Fruit fly (Drosophila melanogaster) whole organism, embryonic: ENCODE measurements around the gene ETHR.

Experiments
- Bgb ChIP-seq: fragments of 200-800 bp; sonication (Bioruptor generic); IDR thresholded peaks from 2 replicates; pipeline ENCODE4 v1.3.6; 2022; ENCODE audit warnings: missing biosample characterization, missing genetic modification characterization; ENCODE audit not compliant: partially characterized antibody
- Bteb2 ChIP-seq: fragments of 200-800 bp; sonication (Bioruptor generic); optimal IDR thresholded peaks from 2 replicates; lab custom pipeline; 2016; ENCODE audit warnings: missing biosample characterization, missing genetic modification characterization
- C15 ChIP-seq: fragments of 200-800 bp; sonication (Bioruptor generic); IDR thresholded peaks from 3 replicates; pipeline ENCODE4 v1.3.6; 2022; ENCODE audit warnings: missing biosample characterization, missing genetic modification characterization
- CG1233 ChIP-seq: fragments of 200-800 bp; sonication (Bioruptor generic); optimal IDR thresholded peaks from 4 replicates; lab custom pipeline; 2018; ENCODE audit warnings: missing biosample characterization, mild to moderate bottlenecking, missing genetic modification characterization
- CG12769 ChIP-seq: fragments of 200-800 bp; sonication (Bioruptor generic); optimal IDR thresholded peaks from 2 replicates; lab custom pipeline; 2019; ENCODE audit warnings: missing biosample characterization, mild to moderate bottlenecking, missing genetic modification characterization, moderate library complexity
- CG1832 ChIP-seq: fragments of 200-800 bp; sonication (Bioruptor generic); optimal IDR thresholded peaks from 2 replicates; lab custom pipeline; 2017; ENCODE audit warnings: missing biosample characterization, mild to moderate bottlenecking, missing genetic modification characterization, inconsistent platforms
- CG18599 ChIP-seq: fragments of 200-800 bp; sonication (Bioruptor generic); optimal IDR thresholded peaks from 3 replicates; lab custom pipeline; 2017; ENCODE audit warnings: missing biosample characterization, missing genetic modification characterization, mild to moderate bottlenecking, moderate library complexity, missing genetic modification reagents
- CG34224 ChIP-seq: fragments of 200-800 bp; sonication (Bioruptor generic); IDR thresholded peaks from 3 replicates; pipeline ENCODE4 v1.3.6; 2022; ENCODE audit warnings: missing biosample characterization, missing genetic modification characterization; ENCODE audit not compliant: partially characterized antibody
- CG3847 ChIP-seq: fragments of 200-800 bp; sonication (Bioruptor generic); IDR thresholded peaks from 2 replicates; pipeline ENCODE4 v1.3.6; 2022; ENCODE audit warnings: missing biosample characterization, missing genetic modification characterization
- CG4424 ChIP-seq: fragments of 200-800 bp; sonication (Bioruptor generic); optimal IDR thresholded peaks from 3 replicates; lab custom pipeline; 2016; ENCODE audit warnings: missing biosample characterization, missing genetic modification characterization
- CG6272 ChIP-seq: fragments of 200-800 bp; sonication (Bioruptor generic); IDR thresholded peaks from 2 replicates; pipeline ENCODE4 v1.3.6; 2022; ENCODE audit warnings: missing biosample characterization, missing genetic modification characterization
- CG6654 ChIP-seq: fragments of 200-800 bp; sonication (Bioruptor generic); optimal IDR thresholded peaks from 2 replicates; lab custom pipeline; 2017; ENCODE audit warnings: missing biosample characterization, mild to moderate bottlenecking, missing genetic modification characterization
- CG6854 ChIP-seq: fragments of 200-800 bp; sonication (Bioruptor generic); optimal IDR thresholded peaks from 3 replicates; lab custom pipeline; 2017; ENCODE audit warnings: missing biosample characterization, mild to moderate bottlenecking, missing genetic modification characterization
- CG7745 ChIP-seq: fragments of 200-800 bp; sonication (Bioruptor generic); optimal IDR thresholded peaks from 2 replicates; lab custom pipeline; 2018; ENCODE audit warnings: missing biosample characterization, mild to moderate bottlenecking, missing genetic modification characterization, moderate library complexity
- CG9609 ChIP-seq: fragments of 200-800 bp; sonication (Bioruptor generic); optimal IDR thresholded peaks from 3 replicates; lab custom pipeline; 2016; ENCODE audit warnings: missing biosample characterization, missing genetic modification characterization
- CG9817 ChIP-seq: fragments of 200-800 bp; sonication (Bioruptor generic); optimal IDR thresholded peaks from 2 replicates; lab custom pipeline; 2018; ENCODE audit warnings: missing biosample characterization, mild to moderate bottlenecking, missing genetic modification characterization, moderate library complexity
- Chrac-16 ChIP-seq: fragments of 200-800 bp; sonication (Bioruptor generic); optimal IDR thresholded peaks from 3 replicates; lab custom pipeline; 2016; ENCODE audit warnings: missing biosample characterization, missing genetic modification characterization
- Elba2 ChIP-seq: fragments of 200-800 bp; sonication (Bioruptor generic); optimal IDR thresholded peaks from 3 replicates; lab custom pipeline; 2016; ENCODE audit warnings: missing biosample characterization, missing genetic modification characterization
- Gsc ChIP-seq: fragments of 200-800 bp; sonication (Bioruptor generic); IDR thresholded peaks from 2 replicates; pipeline ENCODE4 v1.3.6; 2022; ENCODE audit warnings: missing biosample characterization, missing genetic modification characterization
- Hr78 ChIP-seq, 2 experiments: fragments of 200-800 bp in 1 of 2; fragments of >200 bp in 1 of 2; sonication (Bioruptor generic) in 1 of 2; optimal IDR thresholded peaks; 2 replicates each; lab custom pipeline; 2017 to 2019; ENCODE audit warnings: missing biosample characterization in 2 of 2, missing genetic modification characterization in 2 of 2, mild to moderate bottlenecking in 1 of 2, moderate library complexity in 1 of 2
- Hsf ChIP-seq: fragments of 200-800 bp; sonication (Bioruptor generic); optimal IDR thresholded peaks from 3 replicates; lab custom pipeline; 2016; ENCODE audit warnings: missing biosample characterization, missing genetic modification characterization
- Lhr ChIP-seq: fragments of 200-800 bp; sonication (Bioruptor generic); optimal IDR thresholded peaks from 3 replicates; lab custom pipeline; 2017; ENCODE audit warnings: mild to moderate bottlenecking, missing biosample characterization, missing genetic modification reagents, missing genetic modification characterization
- Meics ChIP-seq: fragments of 200-800 bp; sonication (Bioruptor generic); optimal IDR thresholded peaks from 2 replicates; lab custom pipeline; 2017; ENCODE audit warnings: missing biosample characterization, mild to moderate bottlenecking, missing genetic modification characterization
- Rx ChIP-seq: fragments of 200-800 bp; sonication (Bioruptor generic); IDR thresholded peaks from 2 replicates; pipeline ENCODE4 v1.3.6; 2022; ENCODE audit warnings: missing biosample characterization, missing genetic modification characterization
- Side ChIP-seq: fragments of 200-800 bp; sonication (Bioruptor generic); optimal IDR thresholded peaks from 2 replicates; lab custom pipeline; 2016; ENCODE audit warnings: missing biosample characterization, missing genetic modification characterization
- Six4 ChIP-seq: fragments of 200-800 bp; sonication (Bioruptor generic); optimal IDR thresholded peaks from 2 replicates; lab custom pipeline; 2016; ENCODE audit warnings: missing biosample characterization, missing genetic modification characterization
- Sry-β ChIP-seq: fragments of 200-800 bp; sonication (Bioruptor generic); optimal IDR thresholded peaks from 2 replicates; lab custom pipeline; 2018; ENCODE audit warnings: missing biosample characterization, mild to moderate bottlenecking, missing genetic modification characterization, moderate library complexity
- YL-1 ChIP-seq: fragments of 200-800 bp; sonication (Bioruptor generic); optimal IDR thresholded peaks from 3 replicates; lab custom pipeline; 2017; ENCODE audit warnings: missing biosample characterization, mild to moderate bottlenecking, missing genetic modification characterization
- abd-A ChIP-seq: fragments of 200-800 bp; sonication (Bioruptor generic); optimal IDR thresholded peaks from 3 replicates; lab custom pipeline; 2019; ENCODE audit warnings: missing biosample characterization, mild to moderate bottlenecking, missing genetic modification characterization, moderate library complexity
- bsh ChIP-seq, 2 experiments: fragments of 200-800 bp; sonication (Bioruptor generic); optimal IDR thresholded peaks; 2 replicates each; lab custom pipeline; 2017 to 2018; ENCODE audit warnings: mild to moderate bottlenecking in 2 of 2, missing biosample characterization in 2 of 2, missing genetic modification characterization in 2 of 2, moderate library complexity in 1 of 2
- ci ChIP-seq: fragments of 200-800 bp; sonication (Bioruptor generic); IDR thresholded peaks from 3 replicates; pipeline ENCODE4 v1.3.6; 2022; ENCODE audit warnings: missing biosample characterization, missing genetic modification characterization
- corto ChIP-seq: fragments of 200-800 bp; sonication (Bioruptor generic); optimal IDR thresholded peaks from 2 replicates; lab custom pipeline; 2016; ENCODE audit warnings: missing biosample characterization, mild to moderate bottlenecking, missing genetic modification characterization, moderate library complexity
- croc ChIP-seq: fragments of 200-800 bp; sonication (Bioruptor generic); conservative IDR thresholded peaks from 3 replicates; pipeline ENCODE4 v1.3.6; 2022; ENCODE audit warnings: missing biosample characterization, missing genetic modification characterization
- dysf ChIP-seq: fragments of 200-800 bp; sonication (Bioruptor generic); IDR thresholded peaks from 3 replicates; pipeline ENCODE4 v1.3.6; 2022; ENCODE audit warnings: missing biosample characterization, missing genetic modification characterization
- en ChIP-seq: fragments of 200-800 bp; sonication (Bioruptor generic); optimal IDR thresholded peaks from 2 replicates; lab custom pipeline; 2016; ENCODE audit warnings: missing biosample characterization, missing genetic modification characterization
- gce ChIP-seq: fragments of 200-800 bp; sonication (Bioruptor generic); IDR thresholded peaks from 3 replicates; pipeline ENCODE4 v1.3.6; 2022; ENCODE audit warnings: missing biosample characterization, missing genetic modification characterization
- gfzf ChIP-seq: fragments of 200-800 bp; sonication (Bioruptor generic); optimal IDR thresholded peaks from 2 replicates; lab custom pipeline; 2016; ENCODE audit warnings: missing biosample characterization, mild to moderate bottlenecking, missing genetic modification characterization, moderate library complexity
- gt ChIP-seq: fragments of 200-800 bp; sonication (Bioruptor generic); IDR thresholded peaks from 2 replicates; pipeline ENCODE4 v1.3.6; 2022; ENCODE audit warnings: missing biosample characterization, missing genetic modification characterization
- hth ChIP-seq: fragments of >200 bp; optimal IDR thresholded peaks from 2 replicates; lab custom pipeline; 2017; ENCODE audit warnings: inconsistent platforms
- kah ChIP-seq: fragments of 200-800 bp; sonication (Bioruptor generic); optimal IDR thresholded peaks from 2 replicates; lab custom pipeline; 2018; ENCODE audit warnings: missing biosample characterization, mild to moderate bottlenecking, missing genetic modification characterization
- kay ChIP-seq: fragments of 200-800 bp; sonication (Bioruptor generic); optimal IDR thresholded peaks from 2 replicates; lab custom pipeline; 2016; ENCODE audit warnings: missing biosample characterization, missing genetic modification characterization
- ken ChIP-seq: fragments of 200-800 bp; sonication (Bioruptor generic); IDR thresholded peaks from 3 replicates; pipeline ENCODE4 v1.3.6; 2022; ENCODE audit warnings: missing biosample characterization, missing genetic modification characterization
- maf-S ChIP-seq: fragments of 200-800 bp; sonication (Bioruptor generic); optimal IDR thresholded peaks from 2 replicates; lab custom pipeline; 2016; ENCODE audit warnings: missing biosample characterization, missing genetic modification characterization
- nerfin-1 ChIP-seq: fragments of 200-800 bp; sonication (Bioruptor generic); optimal IDR thresholded peaks from 3 replicates; lab custom pipeline; 2019; ENCODE audit warnings: missing biosample characterization, mild to moderate bottlenecking, missing genetic modification characterization, moderate library complexity
- pita ChIP-seq: fragments of 200-800 bp; sonication (Bioruptor generic); optimal IDR thresholded peaks from 2 replicates; lab custom pipeline; 2017; ENCODE audit warnings: missing biosample characterization, mild to moderate bottlenecking, missing genetic modification characterization
- repo ChIP-seq: fragments of 200-800 bp; sonication (Bioruptor generic); optimal IDR thresholded peaks from 2 replicates; lab custom pipeline; 2016; ENCODE audit warnings: missing biosample characterization, missing genetic modification characterization
- run ChIP-seq: fragments of 200-800 bp; sonication (Bioruptor generic); optimal IDR thresholded peaks from 3 replicates; lab custom pipeline; 2018; ENCODE audit warnings: missing biosample characterization, mild to moderate bottlenecking, missing genetic modification characterization
- vnd ChIP-seq: fragments of 200-800 bp; sonication (Bioruptor generic); IDR thresholded peaks from 3 replicates; pipeline ENCODE4 v1.3.6; 2022; ENCODE audit warnings: missing biosample characterization, missing genetic modification characterization; ENCODE audit not compliant: partially characterized antibody
- wdn ChIP-seq: fragments of 200-800 bp; sonication (Bioruptor generic); IDR thresholded peaks from 2 replicates; pipeline ENCODE4 v1.3.6; 2022; ENCODE audit warnings: missing biosample characterization, missing genetic modification characterization

Gene ETHR

DNA sequence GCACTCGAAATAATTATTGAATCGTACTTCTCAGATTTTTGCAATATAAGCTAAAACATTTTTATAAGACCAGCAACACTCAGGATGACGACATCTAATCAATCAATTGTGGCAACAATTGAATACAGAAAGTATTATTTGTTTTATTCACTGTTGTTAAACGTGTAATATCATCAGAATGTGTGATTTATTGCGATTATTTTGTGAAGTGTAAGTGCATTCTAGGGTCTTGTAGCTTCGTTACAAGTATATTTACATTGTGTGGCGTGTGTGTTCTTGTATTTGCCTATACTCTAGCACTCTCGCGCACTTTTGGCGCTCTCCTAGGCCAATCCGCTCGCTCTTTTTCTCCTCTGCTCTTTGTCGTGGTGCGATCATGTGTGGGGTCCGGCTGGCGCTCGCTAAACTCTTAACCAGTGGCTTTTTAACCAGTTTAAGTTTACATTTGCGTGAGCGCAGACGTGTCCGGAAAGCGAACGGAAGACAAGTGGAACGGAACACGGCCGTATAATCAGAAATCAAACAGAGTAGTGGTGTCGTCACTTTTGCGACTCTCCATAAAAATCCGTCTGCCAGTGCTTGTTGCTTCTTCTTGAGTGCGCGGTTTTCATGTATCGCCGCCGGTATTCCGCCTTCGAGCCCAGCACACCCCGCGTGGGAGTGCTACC is 42.2 kb upstream of the ETHR start (continued):
- TF ChIP-seq ken (GFP tag; lab: Robert Waterston, UW) (peak; percentile 53; the same call in 2 of the 3 replicates), pita (GFP tag; lab: Kevin White, UChicago) (no peak), Hsf (peak; percentile 89), CG7745 (tag; lab: Kevin White, UChicago) (no peak), nerfin-1 (tag; lab: Kevin White, UChicago) (peak; percentile 85), Meics (GFP tag; lab: Kevin White, UChicago) (peak; percentile 71), corto (GFP tag; lab: Kevin White, UChicago) (no peak), bsh (GFP tag; optimal IDR thresholded peaks at IDR 0.05; lab: Kevin White, UChicago) (peak; percentile 87 to 95), CG6854 (GFP tag; lab: Kevin White, UChicago) (peak; percentile 40), CG1832 (GFP tag; lab: Kevin White, UChicago) (no peak), gce (GFP tag; lab: Robert Waterston, UW) (no peak), Side (GFP tag; lab: Kevin White, UChicago) (peak; percentile 60), CG34224 (GFP tag; lab: Robert Waterston, UW) (no peak; the same call in 2 of the 3 replicates), en (GFP tag; lab: Kevin White, UChicago) (peak; percentile 70), Chrac-16 (peak; percentile 76), wdn (GFP tag; lab: Robert Waterston, UW) (no peak), Elba2 (GFP tag; lab: Kevin White, UChicago) (no peak), Bteb2 (peak; percentile 69), ci (GFP tag; lab: Robert Waterston, UW) (peak; percentile 80), abd-A (no peak), CG6654 (GFP tag; lab: Kevin White, UChicago) (peak; percentile 81), gt (peak; percentile 68; the same call in 1 of the 2 replicates), repo (GFP tag; lab: Kevin White, UChicago) (peak; percentile 61), gfzf (no peak), kay (GFP tag; lab: Kevin White, UChicago) (peak; percentile 76), CG12769 (tag; lab: Kevin White, UChicago) (peak; percentile 79), CG4424 (GFP tag; lab: Kevin White, UChicago) (peak; percentile 83), run (tag; lab: Kevin White, UChicago) (peak; percentile 88), Sry-β (GFP tag; lab: Kevin White, UChicago) (peak; percentile 29), Bgb (GFP tag; lab: Robert Waterston, UW) (peak; percentile 58; the same call in 1 of the 2 replicates), Hr78 (GFP tag; optimal IDR thresholded peaks at IDR 0.05; lab: Kevin White, UChicago) (peak in 1 of 2 experiments; percentile 81), CG9609 (peak; percentile 77), CG6272 (GFP tag; lab: Robert Waterston, UW) (peak; percentile 28; the same call in 1 of the 2 replicates), Gsc (0 out of 2 replicates have a peak, but pooled peaks have one; percentile 35), vnd (GFP tag; lab: Robert Waterston, UW) (no peak), CG9817 (peak; percentile 66), CG1233 (GFP tag; lab: Kevin White, UChicago) (peak; percentile 70), Six4 (GFP tag; lab: Kevin White, UChicago) (peak; percentile 61), hth (lab: Kevin White, UChicago) (no peak), CG3847 (GFP tag; lab: Robert Waterston, UW) (no peak), Lhr (peak; percentile 75), CG18599 (peak; percentile 67), C15 (GFP tag; lab: Robert Waterston, UW) (no peak), Rx (no peak; the same call in none of the 2 replicates), kah (GFP tag; lab: Kevin White, UChicago) (peak; percentile 39), dysf (GFP tag; lab: Robert Waterston, UW) (peak; percentile 87), croc (GFP tag; lab: Robert Waterston, UW) (peak; percentile 83), YL-1 (GFP tag; lab: Kevin White, UChicago) (peak; percentile 36), maf-S (GFP tag; lab: Kevin White, UChicago) (peak; percentile 41)
